Fruit fly (Drosophila melanogaster) whole organism, embryonic: ENCODE data around the gene CG32202.

ENCODE experiments used
- C15 ChIP-seq: fragments of 200-800 bp; sonication (Bioruptor generic); IDR thresholded peaks from 3 replicates; pipeline ENCODE4 v1.3.6; 2022; ENCODE audit warnings: missing biosample characterization, missing genetic modification characterization
- CG10979 ChIP-seq: fragments of 200-800 bp; sonication (Bioruptor generic); optimal IDR thresholded peaks from 2 replicates; lab custom pipeline; 2018; ENCODE audit warnings: missing biosample characterization, mild to moderate bottlenecking, missing genetic modification characterization, moderate library complexity
- CG12155 ChIP-seq: fragments of 200-800 bp; sonication (Bioruptor generic); optimal IDR thresholded peaks from 3 replicates; lab custom pipeline; 2016; ENCODE audit warnings: missing biosample characterization, missing genetic modification characterization
- CG12744 ChIP-seq: fragments of 200-800 bp; sonication (Bioruptor generic); optimal IDR thresholded peaks from 2 replicates; lab custom pipeline; 2016; ENCODE audit warnings: missing biosample characterization, missing genetic modification characterization
- CG12769 ChIP-seq: fragments of 200-800 bp; sonication (Bioruptor generic); optimal IDR thresholded peaks from 2 replicates; lab custom pipeline; 2019; ENCODE audit warnings: missing biosample characterization, mild to moderate bottlenecking, missing genetic modification characterization, moderate library complexity
- CG13624 ChIP-seq: fragments of 200-800 bp; sonication (Bioruptor generic); optimal IDR thresholded peaks from 2 replicates; lab custom pipeline; 2016; ENCODE audit warnings: missing biosample characterization, missing genetic modification characterization
- CG14014 ChIP-seq: fragments of 200-800 bp; sonication (Bioruptor generic); IDR thresholded peaks from 2 replicates; pipeline ENCODE4 v1.3.6; 2022; ENCODE audit warnings: missing biosample characterization, missing genetic modification characterization
- CG16813 ChIP-seq: fragments of 200-800 bp; sonication (Bioruptor generic); IDR thresholded peaks from 3 replicates; pipeline ENCODE4 v1.3.6; 2022; ENCODE audit warnings: missing biosample characterization, missing genetic modification characterization; ENCODE audit not compliant: partially characterized antibody
- CG17829 ChIP-seq: fragments of 200-800 bp; optimal IDR thresholded peaks from 2 replicates; lab custom pipeline; 2019; ENCODE audit warnings: missing biosample characterization, mild to moderate bottlenecking, missing genetic modification characterization, moderate library complexity
- CG18011 ChIP-seq: fragments of 200-800 bp; sonication (Bioruptor generic); optimal IDR thresholded peaks from 2 replicates; lab custom pipeline; 2017; ENCODE audit warnings: missing biosample characterization, missing genetic modification characterization, mild to moderate bottlenecking, moderate library complexity, missing genotype
- CG2116 ChIP-seq: fragments of 200-800 bp; sonication (Bioruptor generic); optimal IDR thresholded peaks from 3 replicates; lab custom pipeline; 2018; ENCODE audit warnings: missing biosample characterization, mild to moderate bottlenecking, missing genetic modification characterization
- CG2202 ChIP-seq: fragments of 200-800 bp; sonication (Bioruptor generic); optimal IDR thresholded peaks from 2 replicates; lab custom pipeline; 2018; ENCODE audit warnings: missing biosample characterization, mild to moderate bottlenecking, missing genetic modification characterization
- CG30403 ChIP-seq: fragments of 200-800 bp; sonication (Bioruptor generic); optimal IDR thresholded peaks from 3 replicates; lab custom pipeline; 2016; ENCODE audit warnings: missing biosample characterization, missing genetic modification characterization
- CG3065 ChIP-seq: fragments of 200-800 bp; sonication (Bioruptor generic); optimal IDR thresholded peaks from 2 replicates; lab custom pipeline; 2016; ENCODE audit warnings: missing biosample characterization, missing genetic modification characterization
- CG32767 ChIP-seq: fragments of 200-800 bp; sonication (Bioruptor generic); IDR thresholded peaks from 2 replicates; pipeline ENCODE4 v1.3.6; 2022; ENCODE audit warnings: missing biosample characterization, missing genetic modification characterization
- CG4617 ChIP-seq: fragments of 200-800 bp; sonication (Bioruptor generic); optimal IDR thresholded peaks from 3 replicates; lab custom pipeline; 2016; ENCODE audit warnings: missing biosample characterization, missing genetic modification characterization, borderline replicate concordance
- CG6272 ChIP-seq: fragments of 200-800 bp; sonication (Bioruptor generic); IDR thresholded peaks from 2 replicates; pipeline ENCODE4 v1.3.6; 2022; ENCODE audit warnings: missing biosample characterization, missing genetic modification characterization
- CG6689 ChIP-seq: fragments of 200-800 bp; sonication (Bioruptor generic); IDR thresholded peaks from 2 replicates; pipeline ENCODE4 v1.3.6; 2022; ENCODE audit warnings: missing biosample characterization, missing genetic modification characterization
- CG7372 ChIP-seq: fragments of 200-800 bp; sonication (Bioruptor generic); IDR thresholded peaks from 2 replicates; pipeline ENCODE4 v1.3.6; 2022; ENCODE audit warnings: missing biosample characterization, missing genetic modification characterization
- CG8281 ChIP-seq: fragments of 200-800 bp; sonication (Bioruptor generic); optimal IDR thresholded peaks from 2 replicates; lab custom pipeline; 2018; ENCODE audit warnings: missing biosample characterization, mild to moderate bottlenecking, missing genetic modification characterization, moderate library complexity
- CG8924 ChIP-seq: fragments of 200-800 bp; optimal IDR thresholded peaks from 3 replicates; lab custom pipeline; 2019; ENCODE audit warnings: missing biosample characterization, mild to moderate bottlenecking, missing genetic modification characterization, moderate library complexity
- CG9609 ChIP-seq: fragments of 200-800 bp; sonication (Bioruptor generic); optimal IDR thresholded peaks from 3 replicates; lab custom pipeline; 2016; ENCODE audit warnings: missing biosample characterization, missing genetic modification characterization
- CrebB ChIP-seq: fragments of 200-800 bp; sonication (Bioruptor generic); optimal IDR thresholded peaks from 3 replicates; lab custom pipeline; 2018; ENCODE audit warnings: missing biosample characterization, mild to moderate bottlenecking, missing genetic modification characterization
- Elba2 ChIP-seq: fragments of 200-800 bp; sonication (Bioruptor generic); optimal IDR thresholded peaks from 3 replicates; lab custom pipeline; 2016; ENCODE audit warnings: missing biosample characterization, missing genetic modification characterization
- GATAe ChIP-seq: fragments of 200-800 bp; sonication (Bioruptor generic); conservative IDR thresholded peaks from 2 replicates; pipeline ENCODE4 v1.3.6; 2022; ENCODE audit warnings: missing biosample characterization, missing genetic modification characterization
- HHEX ChIP-seq: fragments of 200-800 bp; sonication (Bioruptor generic); optimal IDR thresholded peaks from 3 replicates; lab custom pipeline; 2017; ENCODE audit warnings: missing biosample characterization, mild to moderate bottlenecking, missing genetic modification characterization, missing genetic modification reagents
- Hey ChIP-seq: fragments of 200-800 bp; sonication (Bioruptor generic); optimal IDR thresholded peaks from 3 replicates; lab custom pipeline; 2018; ENCODE audit warnings: missing biosample characterization, mild to moderate bottlenecking, missing genetic modification characterization
- Med ChIP-seq: fragments of 200-800 bp; sonication (Bioruptor generic); peaks from one replicate; lab custom pipeline; 2016; ENCODE audit warnings: missing biosample characterization, missing genetic modification characterization, mild to moderate bottlenecking, inconsistent platforms, moderate library complexity
- Myb ChIP-seq: fragments of 200-800 bp; sonication (Bioruptor generic); optimal IDR thresholded peaks from 2 replicates; lab custom pipeline; 2016; ENCODE audit warnings: missing biosample characterization, missing genetic modification characterization
- NC2β ChIP-seq: fragments of 200-800 bp; sonication (Bioruptor generic); optimal IDR thresholded peaks from 2 replicates; lab custom pipeline; 2016; ENCODE audit warnings: missing biosample characterization, missing genetic modification characterization
- Sox100B ChIP-seq: fragments of 200-800 bp; sonication (Bioruptor generic); optimal IDR thresholded peaks from 3 replicates; lab custom pipeline; 2018; ENCODE audit warnings: missing biosample characterization, mild to moderate bottlenecking, missing genetic modification characterization
- Sry-β ChIP-seq: fragments of 200-800 bp; sonication (Bioruptor generic); optimal IDR thresholded peaks from 2 replicates; lab custom pipeline; 2018; ENCODE audit warnings: missing biosample characterization, mild to moderate bottlenecking, missing genetic modification characterization, moderate library complexity
- Sry-δ ChIP-seq: fragments of 200-800 bp; sonication (Bioruptor generic); optimal IDR thresholded peaks from 2 replicates; lab custom pipeline; 2016; ENCODE audit warnings: missing biosample characterization, missing genetic modification characterization
- YL-1 ChIP-seq: fragments of 200-800 bp; sonication (Bioruptor generic); optimal IDR thresholded peaks from 3 replicates; lab custom pipeline; 2017; ENCODE audit warnings: missing biosample characterization, mild to moderate bottlenecking, missing genetic modification characterization
- abd-A ChIP-seq: fragments of 200-800 bp; sonication (Bioruptor generic); optimal IDR thresholded peaks from 3 replicates; lab custom pipeline; 2019; ENCODE audit warnings: missing biosample characterization, mild to moderate bottlenecking, missing genetic modification characterization, moderate library complexity
- bab2 ChIP-seq: fragments of 200-800 bp; sonication (Bioruptor generic); optimal IDR thresholded peaks from 2 replicates; lab custom pipeline; 2016; ENCODE audit warnings: missing biosample characterization, missing genetic modification characterization
- danr ChIP-seq: fragments of 200-800 bp; sonication (Bioruptor generic); IDR thresholded peaks from 2 replicates; pipeline ENCODE4 v1.3.6; 2022; ENCODE audit warnings: missing biosample characterization, missing genetic modification characterization
- dmrt99B ChIP-seq: fragments of 200-800 bp; sonication (Bioruptor generic); optimal IDR thresholded peaks from 2 replicates; lab custom pipeline; 2018; ENCODE audit warnings: missing biosample characterization, mild to moderate bottlenecking, missing genetic modification characterization, moderate library complexity
- dysf ChIP-seq: fragments of 200-800 bp; sonication (Bioruptor generic); IDR thresholded peaks from 3 replicates; pipeline ENCODE4 v1.3.6; 2022; ENCODE audit warnings: missing biosample characterization, missing genetic modification characterization
- gfzf ChIP-seq: fragments of 200-800 bp; sonication (Bioruptor generic); optimal IDR thresholded peaks from 2 replicates; lab custom pipeline; 2016; ENCODE audit warnings: missing biosample characterization, mild to moderate bottlenecking, missing genetic modification characterization, moderate library complexity
- grau ChIP-seq: fragments of 200-800 bp; optimal IDR thresholded peaks from 3 replicates; lab custom pipeline; 2019; ENCODE audit warnings: missing biosample characterization, mild to moderate bottlenecking, missing genetic modification characterization, moderate library complexity
- ham ChIP-seq: fragments of 200-800 bp; sonication (Bioruptor generic); IDR thresholded peaks from 2 replicates; pipeline ENCODE4 v1.3.6; 2022; ENCODE audit warnings: missing biosample characterization, missing genetic modification characterization
- kay ChIP-seq: fragments of 200-800 bp; sonication (Bioruptor generic); optimal IDR thresholded peaks from 2 replicates; lab custom pipeline; 2016; ENCODE audit warnings: missing biosample characterization, missing genetic modification characterization
- mld ChIP-seq: fragments of 200-800 bp; sonication (Bioruptor generic); IDR thresholded peaks from 3 replicates; pipeline ENCODE4 v1.3.6; 2022; ENCODE audit warnings: missing biosample characterization, missing genetic modification characterization; ENCODE audit not compliant: partially characterized antibody
- odd ChIP-seq: fragments of 200-800 bp; sonication (Bioruptor generic); optimal IDR thresholded peaks from 2 replicates; lab custom pipeline; 2017; ENCODE audit warnings: missing biosample characterization, mild to moderate bottlenecking, missing genetic modification characterization
- sim ChIP-seq: fragments of 200-800 bp; sonication (Bioruptor generic); IDR thresholded peaks from 2 replicates; pipeline ENCODE4 v1.3.6; 2022; ENCODE audit warnings: missing biosample characterization, missing genetic modification characterization
- slbo ChIP-seq: fragments of 200-800 bp; sonication (Bioruptor generic); IDR thresholded peaks from 2 replicates; pipeline ENCODE4 v1.3.6; 2022; ENCODE audit warnings: missing biosample characterization, missing genetic modification characterization
- stwl ChIP-seq: fragments of 200-800 bp; sonication (Bioruptor generic); optimal IDR thresholded peaks from 3 replicates; lab custom pipeline; 2018; ENCODE audit warnings: missing biosample characterization, mild to moderate bottlenecking, missing genetic modification characterization, moderate library complexity
- sug ChIP-seq: fragments of 200-800 bp; optimal IDR thresholded peaks from 2 replicates; lab custom pipeline; 2019; ENCODE audit warnings: missing biosample characterization, mild to moderate bottlenecking, missing genetic modification characterization, moderate library complexity
- trem ChIP-seq: fragments of 200-800 bp; optimal IDR thresholded peaks from 3 replicates; lab custom pipeline; 2019; ENCODE audit warnings: missing biosample characterization, mild to moderate bottlenecking, missing genetic modification characterization, moderate library complexity

Gene CG32202

DNA sequence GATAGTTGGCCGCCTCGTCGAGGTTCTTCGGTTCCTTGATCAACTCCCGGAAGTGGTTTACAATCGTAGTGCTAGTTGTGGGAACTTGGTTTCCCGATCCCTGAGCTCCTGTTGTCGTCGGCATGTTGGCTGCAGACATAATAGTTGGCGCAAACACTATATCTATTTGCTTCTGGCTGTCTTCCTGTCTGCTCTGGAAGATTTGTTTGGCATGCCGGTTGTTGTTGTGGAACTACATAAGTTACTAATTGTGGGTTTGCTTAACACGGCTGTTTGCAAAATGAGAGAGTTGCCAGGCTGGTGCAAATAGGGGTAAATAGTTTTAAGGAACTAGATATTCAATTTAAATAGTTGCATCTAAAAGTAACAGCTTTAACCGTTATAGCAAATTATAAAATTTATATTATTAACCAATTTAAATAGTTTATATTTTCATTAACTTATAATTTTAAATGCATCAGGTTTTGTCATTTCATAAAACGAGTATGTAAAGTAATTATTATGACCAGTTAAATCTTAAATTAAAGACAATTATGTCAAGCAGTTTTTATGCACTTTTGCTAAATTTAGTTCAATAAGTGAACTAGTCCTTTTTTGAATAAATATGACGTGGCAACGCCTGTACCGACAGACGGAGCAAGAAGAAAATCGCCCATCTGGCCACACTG, at the start of gene CG32202, which contains the start of gene Sgf11 (continued):
- TF ChIP-seq gfzf (GFP tag; lab: Kevin White, UChicago): peak; percentile 68
- peak; percentile 60 for TF ChIP-seq Sox100B
- peak; percentile 23 for TF ChIP-seq CG2202 (tag; lab: Kevin White, UChicago)
- 0 out of 2 replicates have a peak, but pooled peaks have one; percentile 52 for TF ChIP-seq CG14014 (GFP tag; lab: Robert Waterston, UW)
- peak; percentile 11 for TF ChIP-seq NC2β (GFP tag; lab: Kevin White, UChicago)
- TF ChIP-seq sim (GFP tag; lab: Robert Waterston, UW): no peak
- peak; percentile 82 for TF ChIP-seq stwl (tag; lab: Kevin White, UChicago)
- TF ChIP-seq Hey (tag; lab: Kevin White, UChicago): no peak
- TF ChIP-seq CG6689 (GFP tag; lab: Robert Waterston, UW): peak; percentile 53; the same call in 1 of the 2 replicates
- peak; percentile 33 for TF ChIP-seq CG3065 (GFP tag; lab: Kevin White, UChicago)
- no peak for TF ChIP-seq ham (GFP tag; lab: Robert Waterston, UW)
- peak; percentile 79 for TF ChIP-seq CG8924 (tag; lab: Kevin White, UChicago)
- TF ChIP-seq CG32767 (GFP tag; lab: Robert Waterston, UW): peak; percentile 44; the same call in 1 of the 2 replicates
- peak; percentile 6 for TF ChIP-seq CrebB (tag; lab: Kevin White, UChicago)
- TF ChIP-seq CG6272 (GFP tag; lab: Robert Waterston, UW): no peak
- TF ChIP-seq CG16813 (GFP tag; lab: Robert Waterston, UW): no peak
- no peak for TF ChIP-seq CG13624 (GFP tag; lab: Kevin White, UChicago)
- peak; percentile 49 for TF ChIP-seq kay (GFP tag; lab: Kevin White, UChicago)
- peak; percentile 25 for TF ChIP-seq Sry-δ (GFP tag; lab: Kevin White, UChicago)
- TF ChIP-seq trem (tag; lab: Kevin White, UChicago): peak; percentile 76
- TF ChIP-seq CG10979 (tag; lab: Kevin White, UChicago): peak; percentile 57
- peak; percentile 71 for TF ChIP-seq Med (GFP tag; lab: Kevin White, UChicago)
- peak; percentile 77 for TF ChIP-seq CG30403 (GFP tag; lab: Kevin White, UChicago)
- TF ChIP-seq slbo (GFP tag; lab: Robert Waterston, UW): peak; percentile 72
- TF ChIP-seq CG12769: peak; percentile 14
- peak; percentile 70 for TF ChIP-seq CG17829 (tag; lab: Kevin White, UChicago)
- no peak for TF ChIP-seq mld (GFP tag; lab: Robert Waterston, UW)
- TF ChIP-seq YL-1: peak; percentile 25
- TF ChIP-seq CG12744: no peak
- TF ChIP-seq CG8281 (tag; lab: Kevin White, UChicago): peak; percentile 33
- TF ChIP-seq danr (GFP tag; lab: Robert Waterston, UW): no peak
- TF ChIP-seq grau: peak; percentile 80
- TF ChIP-seq Sry-β (GFP tag; lab: Kevin White, UChicago): peak; percentile 20
- peak; percentile 37 for TF ChIP-seq Elba2 (GFP tag; lab: Kevin White, UChicago)
- peak; percentile 59 for TF ChIP-seq CG18011 (GFP tag; lab: Kevin White, UChicago)
- TF ChIP-seq odd (GFP tag; lab: Kevin White, UChicago): peak; percentile 28
- TF ChIP-seq dmrt99B (tag; lab: Kevin White, UChicago): no peak
- peak; percentile 42 for TF ChIP-seq CG2116 (GFP tag; lab: Kevin White, UChicago)
- peak; percentile 53 for TF ChIP-seq CG12155
- TF ChIP-seq abd-A (tag; lab: Kevin White, UChicago): no peak
- peak; percentile 24 for TF ChIP-seq Myb
- TF ChIP-seq CG9609 (GFP tag; lab: Kevin White, UChicago): no peak
- no peak for TF ChIP-seq C15
- TF ChIP-seq dysf: peak; percentile 49; the same call in 1 of the 3 replicates
- no peak for TF ChIP-seq GATAe
- peak; percentile 41 for TF ChIP-seq HHEX (GFP tag; lab: Kevin White, UChicago)
- peak; percentile 71 for TF ChIP-seq sug
- peak; percentile 21 for TF ChIP-seq bab2 (GFP tag; lab: Kevin White, UChicago)
- TF ChIP-seq CG4617 (GFP tag; lab: Kevin White, UChicago): peak; percentile 44
- TF ChIP-seq CG7372 (GFP tag; lab: Robert Waterston, UW): peak; percentile 42; the same call in 1 of the 2 replicates
